Worm (Caenorhabditis elegans): ENCODE measurements around the gene F53B1.8.

- no peak for TF ChIP-seq unc-55 (GFP tag; optimal IDR thresholded peaks at IDR 0.05)
- no peak for TF ChIP-seq ztf-16 (tag; optimal IDR thresholded peaks at IDR 0.05)
- no peak for TF ChIP-seq fkh-10 (GFP tag; optimal IDR thresholded peaks at IDR 0.05)
These were observed 19.3 kb downstream of the F53B1.8 start for ce11 chrX:2110603-2111327.
